Fruit fly (Drosophila melanogaster) whole organism, prepupa: ENCODE results near the gene CG43255.

Experiments
- Blimp-1 ChIP-seq: fragments of 200-800 bp; sonication (Bioruptor generic); optimal IDR thresholded peaks from 3 replicates; lab custom pipeline; 2017; ENCODE audit warnings: missing biosample characterization, missing genetic modification characterization, mild to moderate bottlenecking, moderate library complexity, missing genetic modification reagents
- CG6276 ChIP-seq: fragments of 200-800 bp; sonication (Bioruptor generic); optimal IDR thresholded peaks from 2 replicates; lab custom pipeline; 2017; ENCODE audit warnings: missing biosample characterization, mild to moderate bottlenecking, missing genetic modification characterization
- CG6854 ChIP-seq: fragments of 200-800 bp; sonication (Bioruptor generic); optimal IDR thresholded peaks from 2 replicates; lab custom pipeline; 2017; ENCODE audit warnings: missing biosample characterization, mild to moderate bottlenecking, missing genetic modification characterization
- CG8632 ChIP-seq: fragments of 200-800 bp; sonication (Bioruptor generic); optimal IDR thresholded peaks from 3 replicates; lab custom pipeline; 2016; ENCODE audit warnings: missing biosample characterization, missing genetic modification characterization
- Sox102F ChIP-seq: fragments of 200-800 bp; sonication (Bioruptor generic); optimal IDR thresholded peaks from 2 replicates; lab custom pipeline; 2016; ENCODE audit warnings: missing biosample characterization, mild to moderate bottlenecking, missing genetic modification characterization
- net ChIP-seq: fragments of 200-800 bp; sonication (Bioruptor generic); optimal IDR thresholded peaks from 3 replicates; lab custom pipeline; 2016; ENCODE audit warnings: missing biosample characterization, missing genetic modification characterization
- topi ChIP-seq: fragments of 200-800 bp; sonication (Bioruptor generic); optimal IDR thresholded peaks from 3 replicates; lab custom pipeline; 2016; ENCODE audit warnings: missing biosample characterization, missing genetic modification characterization

DNA sequence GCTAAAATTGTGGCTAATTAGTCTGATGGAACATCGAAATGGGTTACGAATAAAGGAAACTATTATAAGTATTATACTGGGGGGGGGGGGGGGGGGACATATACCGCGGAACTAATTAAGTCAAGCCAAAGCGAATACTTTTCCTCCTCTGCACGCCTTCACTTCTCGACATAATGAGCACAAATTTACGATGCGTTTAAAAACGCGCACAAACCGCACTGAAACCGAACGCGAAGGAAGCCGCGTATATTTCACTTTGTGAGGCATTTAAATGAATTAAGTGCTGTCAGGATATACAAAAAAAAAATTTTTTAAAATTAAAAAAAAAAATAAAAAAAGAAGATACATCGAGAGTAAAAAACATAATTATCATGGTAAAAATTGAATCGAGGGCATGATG, 34.5 kb downstream of the CG43255 start:
- TF ChIP-seq net (GFP tag; lab: Kevin White, UChicago) (no peak), Sox102F (no peak), Blimp-1 (GFP tag; lab: Kevin White, UChicago) (no peak), CG8632 (GFP tag; lab: Kevin White, UChicago) (no peak), CG6276 (GFP tag; lab: Kevin White, UChicago) (no peak), topi (no peak), CG6854 (GFP tag; lab: Kevin White, UChicago) (no peak)
